Worm (Caenorhabditis elegans) whole organism, L4 larva: ENCODE results near the gene phb-2.
A peak's percentile ranks its signal among the peaks of the same experiment; 100 is the strongest.

Experiments
- F10B5.3 ChIP-seq: sonication (generic microtip); optimal IDR thresholded peaks from 2 replicates; lab custom pipeline; 2016; ENCODE audit warnings: mild to moderate bottlenecking, missing genetic modification characterization, missing compliant biosample characterization
- F49E8.2 ChIP-seq: sonication (generic microtip); optimal IDR thresholded peaks from 2 replicates; lab custom pipeline; 2016; ENCODE audit warnings: missing compliant biosample characterization, mild to moderate bottlenecking, missing genetic modification characterization, borderline replicate concordance
- R02D3.7 ChIP-seq: fragments of 150-350 bp; sonication (generic microtip); optimal IDR thresholded peaks from 3 replicates; lab custom pipeline; 2014; ENCODE audit warnings: missing biosample characterization, missing genetic modification characterization
- Y48G9A.11 ChIP-seq: fragments of 200-800 bp; sonication (Bioruptor generic); IDR thresholded peaks from 2 replicates; pipeline ENCODE4 v1.3.6; 2022; ENCODE audit warnings: missing genetic modification reagents, missing genetic modification characterization, missing compliant biosample characterization
- Y5F2A.4 ChIP-seq: fragments of 200-800 bp; sonication (Bioruptor generic); optimal IDR thresholded peaks from 2 replicates; lab custom pipeline; 2018; ENCODE audit warnings: mild to moderate bottlenecking, missing genetic modification characterization, missing compliant biosample characterization
- ZK337.2 ChIP-seq: fragments of 200-800 bp; sonication (Bioruptor generic); IDR thresholded peaks from 2 replicates; pipeline ENCODE4 v1.3.6; 2022; ENCODE audit warnings: missing genetic modification reagents, missing genetic modification characterization, missing compliant biosample characterization
- ama-1 ChIP-seq: fragments of 150-350 bp; optimal IDR thresholded peaks from 2 replicates; lab custom pipeline; 2014; ENCODE audit warnings: inconsistent platforms, mixed read lengths
- attf-4 ChIP-seq: sonication (generic microtip); optimal IDR thresholded peaks from 3 replicates; lab custom pipeline; 2017; ENCODE audit warnings: missing biosample characterization, missing genetic modification characterization
- ceh-44 ChIP-seq: fragments of 200-800 bp; sonication (Bioruptor generic); IDR thresholded peaks from 2 replicates; pipeline ENCODE4 v1.3.6; 2022; ENCODE audit warnings: missing genetic modification reagents, missing genetic modification characterization, missing compliant biosample characterization
- daf-12 ChIP-seq: fragments of 150-350 bp; optimal IDR thresholded peaks from 2 replicates; lab custom pipeline; 2014; ENCODE audit warnings: missing biosample characterization, missing genetic modification reagents, missing genetic modification characterization
- dmd-8 ChIP-seq: fragments of 200-800 bp; sonication (Bioruptor generic); IDR thresholded peaks from 2 replicates; pipeline ENCODE4 v1.3.6; 2022; ENCODE audit warnings: missing genetic modification characterization, missing compliant biosample characterization
- duxl-1 ChIP-seq: sonication (generic microtip); optimal IDR thresholded peaks from 2 replicates; lab custom pipeline; 2016; ENCODE audit warnings: mild to moderate bottlenecking, missing genetic modification characterization, moderate library complexity, missing compliant biosample characterization; ENCODE audit not compliant: poor library complexity
- dve-1 ChIP-seq: sonication (generic microtip); optimal IDR thresholded peaks from 2 replicates; lab custom pipeline; 2017; ENCODE audit warnings: antibody characterized with exemption, mild to moderate bottlenecking, missing genetic modification characterization, missing compliant biosample characterization; ENCODE audit not compliant: insufficient read depth
- egl-43 ChIP-seq: fragments of 200-800 bp; sonication (Bioruptor generic); IDR thresholded peaks from 2 replicates; pipeline ENCODE4 v1.3.6; 2022; ENCODE audit warnings: missing genetic modification reagents, missing genetic modification characterization, missing compliant biosample characterization
- fkh-10 ChIP-seq: fragments of 150-350 bp; optimal IDR thresholded peaks from 2 replicates; lab custom pipeline; 2014; ENCODE audit warnings: missing biosample characterization, missing genetic modification reagents, missing genetic modification characterization
- gei-8 ChIP-seq: fragments of 200-800 bp; sonication (Bioruptor generic); optimal IDR thresholded peaks from 2 replicates; lab custom pipeline; 2018; ENCODE audit warnings: mild to moderate bottlenecking, missing genetic modification characterization, missing compliant biosample characterization
- hif-1 ChIP-seq, 2 experiments: sonication (generic microtip); optimal IDR thresholded peaks; 2 replicates each; lab custom pipeline; 2016 to 2017; ENCODE audit warnings: missing compliant biosample characterization in 2 of 2, missing genetic modification characterization in 2 of 2, missing genetic modification reagents in 2 of 2, missing genotype in 2 of 2, mild to moderate bottlenecking in 1 of 2
- hlh-11 ChIP-seq: fragments of 200-800 bp; sonication (Bioruptor generic); optimal IDR thresholded peaks from 2 replicates; lab custom pipeline; 2018; ENCODE audit warnings: mild to moderate bottlenecking, missing genetic modification characterization, missing compliant biosample characterization
- hlh-30 ChIP-seq: sonication (generic microtip); optimal IDR thresholded peaks from 2 replicates; lab custom pipeline; 2017; ENCODE audit warnings: antibody characterized with exemption, mild to moderate bottlenecking, missing genetic modification characterization, missing compliant biosample characterization; ENCODE audit not compliant: insufficient read depth
- hmg-1.1 ChIP-seq: fragments of 200-800 bp; sonication (Bioruptor generic); IDR thresholded peaks from 2 replicates; pipeline ENCODE4 v1.3.6; 2022; ENCODE audit warnings: missing genetic modification reagents, missing genetic modification characterization, missing compliant biosample characterization
- lim-7 ChIP-seq: fragments of 200-800 bp; sonication (Bioruptor generic); IDR thresholded peaks from 2 replicates; pipeline ENCODE4 v1.3.6; 2022; ENCODE audit warnings: missing genetic modification characterization, missing compliant biosample characterization
- lin-29 ChIP-seq: fragments of 200-800 bp; sonication (Bioruptor generic); IDR thresholded peaks from 2 replicates; pipeline ENCODE4 v1.3.6; 2022; ENCODE audit warnings: missing genetic modification reagents, missing genetic modification characterization, missing compliant biosample characterization
- lsy-2 ChIP-seq, 2 experiments: fragments of 150-350 bp in 1 of 2; sonication (generic microtip) in 1 of 2; optimal IDR thresholded peaks; 2 replicates each; lab custom pipeline; 2014 to 2017; ENCODE audit warnings: missing biosample characterization in 2 of 2, missing genetic modification characterization in 2 of 2
- madf-9 ChIP-seq: fragments of 200-800 bp; sonication (Bioruptor generic); conservative IDR thresholded peaks from 2 replicates; pipeline ENCODE4 v1.3.6; 2022; ENCODE audit warnings: missing genetic modification reagents, missing genetic modification characterization, missing compliant biosample characterization
- mxl-2 ChIP-seq: fragments of 200-800 bp; sonication (Bioruptor generic); conservative IDR thresholded peaks from 2 replicates; pipeline ENCODE4 v1.3.6; 2022; ENCODE audit warnings: missing genetic modification reagents, missing genetic modification characterization, missing compliant biosample characterization
- mxl-3 ChIP-seq: fragments of 200-800 bp; sonication (Bioruptor generic); optimal IDR thresholded peaks from 2 replicates; lab custom pipeline; 2018; ENCODE audit warnings: mild to moderate bottlenecking, missing genetic modification characterization, missing compliant biosample characterization
- nhr-102 ChIP-seq: sonication (generic microtip); optimal IDR thresholded peaks from 2 replicates; lab custom pipeline; 2016; ENCODE audit warnings: mild to moderate bottlenecking, missing genetic modification characterization, moderate library complexity, missing compliant biosample characterization
- nhr-111 ChIP-seq: fragments of 200-800 bp; sonication (Bioruptor generic); optimal IDR thresholded peaks from 2 replicates; lab custom pipeline; 2018; ENCODE audit warnings: mild to moderate bottlenecking, missing genetic modification characterization, missing compliant biosample characterization
- nhr-28 ChIP-seq: fragments of 150-350 bp; optimal IDR thresholded peaks from 2 replicates; lab custom pipeline; 2014; ENCODE audit warnings: missing biosample characterization, missing genetic modification characterization
- nhr-42 ChIP-seq: fragments of 200-800 bp; sonication (Bioruptor generic); IDR thresholded peaks from 2 replicates; pipeline ENCODE4 v1.3.6; 2022; ENCODE audit warnings: missing genetic modification characterization, missing compliant biosample characterization
- nhr-76 ChIP-seq: fragments of 150-350 bp; optimal IDR thresholded peaks from 2 replicates; lab custom pipeline; 2014; ENCODE audit warnings: missing biosample characterization, missing genetic modification characterization
- pha-4 ChIP-seq, 2 experiments: fragments of 150-350 bp in 1 of 2; fragments of 200-800 bp in 1 of 2; sonication (Bioruptor generic) in 1 of 2; IDR thresholded peaks in 1 of 2; optimal IDR thresholded peaks in 1 of 2; 2 replicates each; pipeline versions ENCODE4 v1.3.6 to Lab custom; 2014 to 2022; ENCODE audit warnings: missing genetic modification characterization in 2 of 2, missing genetic modification reagents in 2 of 2, missing biosample characterization in 1 of 2, missing compliant biosample characterization in 1 of 2
- php-3 ChIP-seq: fragments of 200-800 bp; sonication (Bioruptor generic); IDR thresholded peaks from 2 replicates; pipeline ENCODE4 v1.3.6; 2022; ENCODE audit warnings: missing genetic modification reagents, missing genetic modification characterization, missing compliant biosample characterization
- sdz-12 ChIP-seq: fragments of 200-800 bp; sonication (Bioruptor generic); optimal IDR thresholded peaks from 2 replicates; lab custom pipeline; 2018; ENCODE audit warnings: mild to moderate bottlenecking, missing genetic modification characterization, missing compliant biosample characterization
- snpc-1.2 ChIP-seq: fragments of 200-800 bp; sonication (Bioruptor generic); IDR thresholded peaks from 2 replicates; pipeline ENCODE4 v1.3.6; 2022; ENCODE audit warnings: missing genetic modification reagents, missing genetic modification characterization, missing compliant biosample characterization
- tra-1 ChIP-seq: fragments of 200-800 bp; sonication (Bioruptor generic); IDR thresholded peaks from 2 replicates; pipeline ENCODE4 v1.3.6; 2022; ENCODE audit warnings: missing genetic modification reagents, missing genetic modification characterization, missing compliant biosample characterization
- unc-130 ChIP-seq: sonication (generic microtip); optimal IDR thresholded peaks from 2 replicates; lab custom pipeline; 2016; ENCODE audit warnings: missing genetic modification reagents, missing genetic modification characterization, missing compliant biosample characterization
- zfp-2 ChIP-seq: sonication (generic microtip); optimal IDR thresholded peaks from 2 replicates; lab custom pipeline; 2016; ENCODE audit warnings: mild to moderate bottlenecking, missing genetic modification characterization, missing compliant biosample characterization

phb-2 gene

ce11 chrII:6269805-6270414 is 18.7 kb downstream of the phb-2 start, which contains the start of gene F13H8.2 (continued):
- peak; percentile 70 for TF ChIP-seq Y48G9A.11 (GFP tag; lab: Robert Waterston, UW)
- peak; percentile 67; the same call in 1 of the 2 replicates for TF ChIP-seq nhr-42 (GFP tag; lab: Robert Waterston, UW)
- no peak for TF ChIP-seq attf-4 (tag; lab: Kevin White, UChicago)
- TF ChIP-seq F49E8.2 (tag; lab: Kevin White, UChicago): peak; percentile 22
- TF ChIP-seq daf-12 (tag; lab: Kevin White, UChicago): no peak
- TF ChIP-seq fkh-10 (GFP tag; lab: Kevin White, UChicago): no peak
- peak; percentile 90 for TF ChIP-seq hmg-1.1 (GFP tag; lab: Robert Waterston, UW)
- TF ChIP-seq hlh-30 (tag; lab: Kevin White, UChicago): peak; percentile 68
- TF ChIP-seq egl-43: peak; percentile 78
- TF ChIP-seq tra-1 (GFP tag; lab: Robert Waterston, UW): peak; percentile 62; the same call in 1 of the 2 replicates
- peak; percentile 61; the same call in 1 of the 2 replicates for TF ChIP-seq snpc-1.2 (GFP tag; lab: Robert Waterston, UW)
- no peak for TF ChIP-seq gei-8 (GFP tag; lab: Kevin White, UChicago)
- TF ChIP-seq ceh-44 (GFP tag; lab: Robert Waterston, UW): peak; percentile 79
- no peak for TF ChIP-seq Y5F2A.4
- TF ChIP-seq nhr-28 (tag; lab: Kevin White, UChicago): peak; percentile 20
- TF ChIP-seq php-3 (GFP tag; lab: Robert Waterston, UW): 0 out of 2 replicates have a peak, but pooled peaks have one; percentile 36
- TF ChIP-seq unc-130 (GFP tag; lab: Kevin White, UChicago): peak; percentile 69
- TF ChIP-seq ZK337.2 (GFP tag; lab: Robert Waterston, UW): peak; percentile 70; the same call in 1 of the 2 replicates
- no peak for TF ChIP-seq ama-1
- TF ChIP-seq sdz-12 (GFP tag; lab: Kevin White, UChicago): no peak
- TF ChIP-seq R02D3.7: no peak
- TF ChIP-seq mxl-2 (GFP tag; lab: Robert Waterston, UW): 0 out of 2 replicates have a peak, but pooled peaks have one; percentile 35
- no peak for TF ChIP-seq nhr-102
- no peak for TF ChIP-seq nhr-111 (GFP tag; lab: Kevin White, UChicago)
- TF ChIP-seq F10B5.3 (tag; lab: Kevin White, UChicago): no peak
- TF ChIP-seq zfp-2: no peak
- TF ChIP-seq dmd-8 (GFP tag; lab: Robert Waterston, UW): 0 out of 2 replicates have a peak, but pooled peaks have one; percentile 30
- TF ChIP-seq dve-1: peak; percentile 40
- 0 out of 2 replicates have a peak, but pooled peaks have one; percentile 11 for TF ChIP-seq lin-29 (GFP tag; lab: Robert Waterston, UW)
- TF ChIP-seq madf-9 (GFP tag; lab: Robert Waterston, UW): no peak; the same call in 1 of the 2 replicates
- peak; percentile 67 for TF ChIP-seq hlh-11 (tag; lab: Kevin White, UChicago)
- TF ChIP-seq duxl-1 (tag; lab: Kevin White, UChicago): peak; percentile 41
- peak in 1 of 2 experiments; percentile 58 for TF ChIP-seq hif-1 (tag; optimal IDR thresholded peaks at IDR 0.05; lab: Kevin White, UChicago)
- no peak for TF ChIP-seq pha-4 (GFP tag; IDR thresholded peaks at IDR 0.05; lab: Robert Waterston, UW)
- TF ChIP-seq pha-4 (tag; optimal IDR thresholded peaks at IDR 0.05; lab: Kevin White, UChicago): no peak
- no peak for TF ChIP-seq nhr-76
- TF ChIP-seq mxl-3 (GFP tag; lab: Kevin White, UChicago): peak; percentile 20
- no peak for TF ChIP-seq lim-7

ce11 chrII:6273916-6274315 is 22.7 kb downstream of the phb-2 start, which contains the start of gene bpl-1:
Gene bpl-1, plus strand, starts transcription at chrII:6274216.
- TF ChIP-seq dmd-8 (GFP tag; lab: Robert Waterston, UW) (no peak), lsy-2 (tag; optimal IDR thresholded peaks at IDR 0.05; lab: Kevin White, UChicago) (peak in 1 of 2 experiments; percentile 27)
